Fruit fly (Drosophila melanogaster) whole organism, pupa: Measurements from ENCODE around the gene CG16710.

Source experiments
- CG14655 ChIP-seq: fragments of 200-800 bp; sonication (Bioruptor generic); optimal IDR thresholded peaks from 3 replicates; lab custom pipeline; 2017; ENCODE audit warnings: mild to moderate bottlenecking, missing biosample characterization, missing genetic modification reagents, missing genetic modification characterization
- CG34367 ChIP-seq: fragments of 200-800 bp; sonication (Bioruptor generic); optimal IDR thresholded peaks from 2 replicates; lab custom pipeline; 2018; ENCODE audit warnings: missing biosample characterization, mild to moderate bottlenecking, missing genetic modification characterization
- CG8159 ChIP-seq: fragments of 200-800 bp; sonication (Bioruptor generic); optimal IDR thresholded peaks from 3 replicates; lab custom pipeline; 2018; ENCODE audit warnings: missing biosample characterization, mild to moderate bottlenecking, missing genetic modification characterization, moderate library complexity
- rn ChIP-seq: fragments of 200-800 bp; sonication (Bioruptor generic); IDR thresholded peaks from 2 replicates; pipeline ENCODE4 v1.3.6; 2022; ENCODE audit warnings: missing biosample characterization, missing genetic modification characterization

- TF ChIP-seq rn (GFP tag; lab: Robert Waterston, UW) (no peak), CG34367 (tag; lab: Kevin White, UChicago) (no peak), CG8159 (tag; lab: Kevin White, UChicago) (no peak), CG14655 (no peak)
Observed at dm6 chr3R:23714852-23715251, 32.5 kb downstream of the CG16710 start.
